Fruit fly (Drosophila melanogaster): Measurements from ENCODE around the gene Act5C.
A peak's percentile ranks its signal among the peaks of the same experiment; 100 is the strongest.

Gene Act5C

DNA sequence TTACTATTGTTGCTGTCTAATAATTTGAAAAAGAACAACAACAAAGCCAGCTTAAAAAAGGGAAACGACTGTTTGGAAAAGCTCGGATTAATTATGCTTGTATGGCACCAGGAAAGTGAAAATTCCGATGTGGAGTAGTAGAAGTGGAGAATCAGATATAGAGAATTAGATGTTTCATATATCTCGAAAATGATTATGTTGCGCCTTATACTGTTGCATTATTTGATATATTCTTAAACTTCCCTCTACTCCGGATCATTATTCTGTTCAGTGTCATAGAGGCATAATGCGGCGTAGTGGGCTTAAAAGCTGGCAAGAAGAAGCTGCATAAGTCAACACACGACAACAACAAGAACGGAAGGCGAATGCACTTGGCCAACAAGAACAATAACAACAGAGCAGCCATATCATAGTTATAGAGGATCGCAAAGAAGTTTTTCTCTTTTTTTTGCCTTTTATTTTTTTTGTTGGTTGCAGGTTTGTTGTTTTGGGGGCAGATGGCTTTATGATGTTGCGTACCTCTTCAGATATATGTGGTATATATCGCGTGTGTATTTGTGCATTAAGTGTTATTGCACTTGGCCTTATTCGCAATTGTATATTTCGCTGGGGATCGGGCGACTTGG lies 25.2 kb downstream of the Act5C start (continued):
- TF ChIP-seq svp (GFP tag), result peak; percentile 68
- no peak for TF ChIP-seq vri (GFP tag; optimal IDR thresholded peaks at IDR 0.05)
- peak; percentile 87 for TF ChIP-seq Ets96B (tag; optimal IDR thresholded peaks at IDR 0.05)
- TF ChIP-seq CG16779 (tag; optimal IDR thresholded peaks at IDR 0.05), result peak; percentile 55
- TF ChIP-seq Eip75B (GFP tag; optimal IDR thresholded peaks at IDR 0.05), result peak; percentile 77
- TF ChIP-seq CG11294 (GFP tag; IDR thresholded peaks at IDR 0.05), result peak; percentile 70
- TF ChIP-seq Smox (GFP tag; optimal IDR thresholded peaks at IDR 0.05), result peak; percentile 33
- TF ChIP-seq CG31627 (GFP tag; optimal IDR thresholded peaks at IDR 0.05), result no peak
- peak; percentile 55 for TF ChIP-seq cyc (GFP tag; optimal IDR thresholded peaks at IDR 0.05)

DNA sequence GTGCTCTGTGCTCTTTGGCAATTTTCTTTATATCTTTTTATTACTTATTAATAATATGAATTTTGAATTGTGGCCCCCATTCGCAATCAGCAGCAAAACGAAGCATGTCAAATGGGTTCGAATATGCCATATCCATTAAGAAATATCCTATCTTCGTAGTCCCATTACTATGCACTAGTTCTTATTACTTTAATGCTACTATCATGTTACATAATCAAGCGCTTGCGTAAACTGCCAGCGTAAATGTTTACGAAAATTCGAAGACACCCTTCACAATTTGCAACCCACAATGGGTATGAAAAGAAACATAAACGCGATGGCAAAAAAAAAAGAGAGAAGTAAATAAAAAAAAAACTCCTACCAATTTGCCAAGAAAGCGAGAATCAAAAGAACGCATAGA lies 26.1 kb downstream of the Act5C start:
- TF ChIP-seq topi (GFP tag; optimal IDR thresholded peaks at IDR 0.05), result peak; percentile 65
- peak; percentile 65 for TF ChIP-seq eg (GFP tag; IDR thresholded peaks at IDR 0.05)
- TF ChIP-seq fkh (GFP tag; optimal IDR thresholded peaks at IDR 0.05), result no peak
- peak; percentile 50 for TF ChIP-seq Sox102F (GFP tag; optimal IDR thresholded peaks at IDR 0.05)
- TF ChIP-seq CG11902 (GFP tag; optimal IDR thresholded peaks at IDR 0.05), result peak; percentile 38
- peak; percentile 52 for TF ChIP-seq Smox (GFP tag; optimal IDR thresholded peaks at IDR 0.05)
- TF ChIP-seq esn (GFP tag; optimal IDR thresholded peaks at IDR 0.05), result peak; percentile 63
- TF ChIP-seq CG1621 (tag; optimal IDR thresholded peaks at IDR 0.05), result peak; percentile 55
- peak; percentile 68 for TF ChIP-seq Sox14 (GFP tag; optimal IDR thresholded peaks at IDR 0.05)
- TF ChIP-seq CG10669 (GFP tag; optimal IDR thresholded peaks at IDR 0.05), result peak; percentile 67
- TF ChIP-seq achi (GFP tag; optimal IDR thresholded peaks at IDR 0.05), result peak; percentile 74
- TF ChIP-seq spab (GFP tag; optimal IDR thresholded peaks at IDR 0.05), result peak; percentile 53
- peak; percentile 32 for TF ChIP-seq vri (GFP tag; optimal IDR thresholded peaks at IDR 0.05)
- peak; percentile 60 for TF ChIP-seq CG3032 (tag; optimal IDR thresholded peaks at IDR 0.05)
- TF ChIP-seq ss (GFP tag; optimal IDR thresholded peaks at IDR 0.05), result no peak
- TF ChIP-seq dac (GFP tag; optimal IDR thresholded peaks at IDR 0.05), result peak; percentile 64
- no peak for TF ChIP-seq Blimp-1 (GFP tag; optimal IDR thresholded peaks at IDR 0.05)
- peak; percentile 57 for TF ChIP-seq dsx (GFP tag; optimal IDR thresholded peaks at IDR 0.05; ENCODE audit: poor library complexity, severe bottlenecking)
- peak; percentile 74 for TF ChIP-seq CG6792 (GFP tag; optimal IDR thresholded peaks at IDR 0.05)
- peak; percentile 10 for TF ChIP-seq Eip75B (GFP tag; optimal IDR thresholded peaks at IDR 0.05)
- TF ChIP-seq CG8319 (GFP tag; optimal IDR thresholded peaks at IDR 0.05), result peak; percentile 47
- no peak for TF ChIP-seq CG16779 (tag; optimal IDR thresholded peaks at IDR 0.05)
- TF ChIP-seq CG6276 (GFP tag; optimal IDR thresholded peaks at IDR 0.05), result peak; percentile 54
- peak; percentile 73 for TF ChIP-seq CG3919 (GFP tag; optimal IDR thresholded peaks at IDR 0.05)
- TF ChIP-seq fd59A (GFP tag; optimal IDR thresholded peaks at IDR 0.05), result peak; percentile 53
- TF ChIP-seq cyc (GFP tag; optimal IDR thresholded peaks at IDR 0.05), result peak; percentile 52
- peak; percentile 41 for TF ChIP-seq CG11762 (GFP tag; optimal IDR thresholded peaks at IDR 0.05; ENCODE audit: insufficient read depth)
- TF ChIP-seq acj6 (GFP tag; optimal IDR thresholded peaks at IDR 0.05), result peak; percentile 78
- TF ChIP-seq CG4318 (GFP tag; optimal IDR thresholded peaks at IDR 0.05), result peak; percentile 55
- TF ChIP-seq Gug (GFP tag; IDR thresholded peaks at IDR 0.05), result peak; percentile 46
- TF ChIP-seq CG6854 (GFP tag; optimal IDR thresholded peaks at IDR 0.05), result no peak
- no peak for TF ChIP-seq CG9139 (GFP tag; optimal IDR thresholded peaks at IDR 0.05)
- peak; percentile 85 for TF ChIP-seq Eip78C (GFP tag)
- TF ChIP-seq Hr4 (GFP tag; optimal IDR thresholded peaks at IDR 0.05), result peak; percentile 54
- TF ChIP-seq CG31627 (GFP tag; optimal IDR thresholded peaks at IDR 0.05), result peak; percentile 59
- peak; percentile 63 for TF ChIP-seq net (GFP tag; optimal IDR thresholded peaks at IDR 0.05)
- TF ChIP-seq fd85E (GFP tag; optimal IDR thresholded peaks at IDR 0.05), result no peak
- peak; percentile 68 for TF ChIP-seq Ets96B (tag; optimal IDR thresholded peaks at IDR 0.05)
- TF ChIP-seq CG6808 (GFP tag; optimal IDR thresholded peaks at IDR 0.05), result peak; percentile 3
- no peak for TF ChIP-seq CG11294 (GFP tag; IDR thresholded peaks at IDR 0.05)
- TF ChIP-seq Hr38 (GFP tag; optimal IDR thresholded peaks at IDR 0.05), result no peak
- no peak for TF ChIP-seq Eip93F (GFP tag; optimal IDR thresholded peaks at IDR 0.05)
- TF ChIP-seq CG6163 (GFP tag; IDR thresholded peaks at IDR 0.05), result peak; percentile 80
- TF ChIP-seq Met (GFP tag; optimal IDR thresholded peaks at IDR 0.05), result peak; percentile 67
- TF ChIP-seq CG15336 (GFP tag; IDR thresholded peaks at IDR 0.05), result peak; percentile 81
- TF ChIP-seq CG32006 (GFP tag; optimal IDR thresholded peaks at IDR 0.05), result peak; percentile 81
